Worm (Caenorhabditis elegans) whole organism, L4/young adult: Measurements from ENCODE around the gene cdh-3.

Experiments used
- W03F9.2 ChIP-seq: fragments of 150-350 bp; optimal IDR thresholded peaks from 2 replicates; lab custom pipeline; 2014; ENCODE audit warnings: missing biosample characterization, missing genetic modification characterization
- dao-5 ChIP-seq: sonication (generic microtip); optimal IDR thresholded peaks from 2 replicates; lab custom pipeline; 2016; ENCODE audit warnings: missing genotype, missing genetic modification characterization, moderate library complexity, missing compliant biosample characterization
- him-1 ChIP-seq: sonication (generic microtip); optimal IDR thresholded peaks from 2 replicates; lab custom pipeline; 2016; ENCODE audit warnings: missing genotype, missing genetic modification reagents, missing genetic modification characterization, missing compliant biosample characterization

DNA sequence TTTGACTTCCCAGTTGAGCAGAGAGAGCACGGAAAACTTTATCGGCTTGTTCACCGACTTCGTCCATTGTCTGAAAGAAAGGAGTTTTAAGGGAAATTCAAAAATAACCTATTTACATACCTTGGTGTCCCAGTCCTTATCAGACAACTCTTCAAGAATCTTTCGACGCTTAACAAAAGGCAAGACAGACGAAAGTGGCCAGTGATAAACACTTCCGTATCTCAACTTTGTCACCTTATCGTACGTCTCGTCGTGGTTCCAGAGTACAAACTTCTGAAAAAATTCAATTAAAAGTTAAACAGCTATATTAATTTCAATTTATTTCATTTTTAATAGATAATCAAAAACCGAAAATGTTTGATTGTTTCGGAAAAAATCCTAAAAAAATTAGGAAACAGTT is 8.0 kb upstream of the cdh-3 start:
- TF ChIP-seq W03F9.2 (tag; lab: Kevin White, UChicago) (no peak), him-1 (tag; lab: Kevin White, UChicago) (no peak), dao-5 (no peak)
